Worm (Caenorhabditis elegans) whole organism, midembryonic: ENCODE results near the gene C07D10.5.

ENCODE experiments used
- T22C8.4 ChIP-seq: fragments of 200-800 bp; sonication (Bioruptor generic); IDR thresholded peaks from 2 replicates; pipeline ENCODE4 v1.3.6; 2022; ENCODE audit warnings: missing genetic modification characterization, missing compliant biosample characterization
- flt-1 ChIP-seq: fragments of 200-800 bp; sonication (Bioruptor generic); IDR thresholded peaks from 2 replicates; pipeline ENCODE4 v1.3.6; 2022; ENCODE audit warnings: missing genetic modification characterization, missing compliant biosample characterization
- klf-2 ChIP-seq: fragments of 200-800 bp; sonication (Bioruptor generic); conservative IDR thresholded peaks from 2 replicates; pipeline ENCODE4 v1.3.6; 2022; ENCODE audit warnings: missing genetic modification reagents, missing genetic modification characterization, missing compliant biosample characterization
- med-1 ChIP-seq: sonication (generic microtip); optimal IDR thresholded peaks from 2 replicates; lab custom pipeline; 2017; ENCODE audit warnings: missing genetic modification characterization, mild to moderate bottlenecking, missing compliant biosample characterization, antibody characterized with exemption, missing genetic modification reagents; ENCODE audit not compliant: insufficient read depth
- ref-1 ChIP-seq: fragments of 200-800 bp; sonication (Bioruptor generic); conservative IDR thresholded peaks from 2 replicates; pipeline ENCODE4 v1.3.6; 2022; ENCODE audit warnings: missing genetic modification reagents, missing genetic modification characterization, missing compliant biosample characterization
- tab-1 ChIP-seq: fragments of 200-800 bp; sonication (Bioruptor generic); IDR thresholded peaks from 2 replicates; pipeline ENCODE4 v1.3.6; 2022; ENCODE audit warnings: missing genetic modification characterization, missing compliant biosample characterization

DNA sequence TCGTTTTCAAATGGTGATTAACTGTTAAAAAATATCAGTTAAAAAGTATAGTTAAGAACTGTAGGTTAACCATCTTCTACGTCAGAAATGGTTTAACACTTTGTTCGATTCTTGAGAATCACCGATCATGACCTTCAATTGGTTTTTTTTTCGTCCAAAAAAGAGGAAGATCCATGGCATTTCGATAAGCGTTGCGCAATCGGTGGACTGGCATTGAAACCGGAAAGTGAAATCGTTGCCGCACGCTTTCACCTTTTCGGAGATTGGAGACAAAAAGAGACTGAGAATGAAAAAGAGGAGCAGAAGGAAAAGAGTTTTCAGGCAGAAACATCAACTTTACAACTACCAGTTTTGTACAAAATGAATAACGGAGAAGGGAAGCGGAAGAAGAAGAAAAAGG is 23.9 kb downstream of the C07D10.5 start:
- TF ChIP-seq flt-1 (GFP tag; lab: Robert Waterston, UW) (no peak), med-1 (GFP tag; lab: Kevin White, UChicago) (no peak), ref-1 (no peak), klf-2 (GFP tag; lab: Robert Waterston, UW) (no peak), tab-1 (no peak), T22C8.4 (no peak)
